Worm (Caenorhabditis elegans): ENCODE data around the gene cpg-2.
A peak's percentile ranks its signal among the peaks of the same experiment; 100 is the strongest.

cpg-2 gene

DNA sequence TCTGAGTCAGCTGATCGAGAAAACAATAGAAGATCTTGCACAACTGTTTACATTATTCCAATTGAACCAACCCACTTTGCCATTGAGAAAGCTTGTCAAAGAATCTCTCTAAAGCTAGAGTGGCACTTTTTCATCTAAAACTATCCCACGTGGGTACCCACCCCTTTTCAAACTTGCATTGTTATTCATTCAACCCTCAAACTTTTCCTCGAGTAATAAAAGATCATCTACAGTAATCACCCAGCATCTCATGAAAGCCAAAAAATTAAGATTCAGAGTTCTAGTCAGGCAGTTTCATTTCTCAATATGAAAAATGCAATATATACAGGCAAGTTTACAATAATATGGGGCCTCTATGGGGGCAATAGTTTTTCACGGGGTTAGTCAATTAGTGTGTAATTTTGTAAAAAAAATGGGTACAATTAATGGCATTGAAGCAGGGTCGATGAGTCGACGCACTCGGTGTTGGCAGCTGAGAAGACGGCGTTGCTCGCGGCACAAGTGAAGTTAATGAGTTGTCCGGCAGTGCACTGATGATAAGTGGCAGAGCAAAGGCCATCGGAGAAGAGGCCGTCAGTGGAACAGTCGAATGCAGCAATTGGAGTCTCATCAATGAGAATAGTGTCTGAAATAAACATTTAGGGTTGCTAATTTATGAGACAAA, 1.8 kb downstream of the cpg-2 start:
- TF ChIP-seq gei-17 (GFP tag; optimal IDR thresholded peaks at IDR 0.05) = no peak
- TF ChIP-seq F57C9.4 (tag; optimal IDR thresholded peaks at IDR 0.05) = no peak
- TF ChIP-seq nhr-179 (tag; optimal IDR thresholded peaks at IDR 0.05) = no peak
- TF ChIP-seq T26A5.8 (tag; optimal IDR thresholded peaks at IDR 0.05) = no peak
- TF ChIP-seq die-1 (tag; optimal IDR thresholded peaks at IDR 0.05) = no peak
- TF ChIP-seq mes-4 (tag; optimal IDR thresholded peaks at IDR 0.05) = no peak
- TF ChIP-seq F52B5.7 (tag; optimal IDR thresholded peaks at IDR 0.05) = peak; percentile 72
- peak; percentile 82 for TF ChIP-seq tlf-1 (GFP tag; optimal IDR thresholded peaks at IDR 0.05)
- TF ChIP-seq sptf-2 (GFP tag; optimal IDR thresholded peaks at IDR 0.05) = no peak
- TF ChIP-seq mcd-1 (GFP tag; IDR thresholded peaks at IDR 0.05) = no peak
- no peak for TF ChIP-seq nhr-120 (GFP tag; IDR thresholded peaks at IDR 0.05)
- no peak for TF ChIP-seq somi-1 (GFP tag; optimal IDR thresholded peaks at IDR 0.05)
- TF ChIP-seq F57A8.1 (GFP tag; optimal IDR thresholded peaks at IDR 0.05) = no peak
- TF ChIP-seq mel-28 (tag; optimal IDR thresholded peaks at IDR 0.05; ENCODE audit: borderline replicate concordance) = no peak
- TF ChIP-seq let-607 (tag; optimal IDR thresholded peaks at IDR 0.05) = no peak
- TF ChIP-seq snpc-1.1 (tag; optimal IDR thresholded peaks at IDR 0.05; ENCODE audit: insufficient read depth) = peak; percentile 75
- TF ChIP-seq chd-7 (tag; optimal IDR thresholded peaks at IDR 0.05) = peak; percentile 16
- no peak for TF ChIP-seq aptf-2 (GFP tag; conservative IDR thresholded peaks at IDR 0.05)
- TF ChIP-seq ceh-40 (GFP tag; IDR thresholded peaks at IDR 0.05) = no peak
- no peak for TF ChIP-seq attf-3 (GFP tag; conservative IDR thresholded peaks at IDR 0.05)
- TF ChIP-seq fkh-3 (tag; optimal IDR thresholded peaks at IDR 0.05) = no peak
- TF ChIP-seq tbp1 (GFP tag; optimal IDR thresholded peaks at IDR 0.05) = peak; percentile 35
- no peak for TF ChIP-seq Y53F4B.3 (GFP tag; IDR thresholded peaks at IDR 0.05)
- peak; percentile 59 for TF ChIP-seq lsl-1 (GFP tag; optimal IDR thresholded peaks at IDR 0.05)
- TF ChIP-seq sea-2 (GFP tag; IDR thresholded peaks at IDR 0.05) = no peak
- TF ChIP-seq rec-8 (tag; optimal IDR thresholded peaks at IDR 0.05) = no peak
- TF ChIP-seq cebp-2 (GFP tag; IDR thresholded peaks at IDR 0.05) = no peak
- TF ChIP-seq ztf-28 (GFP tag; IDR thresholded peaks at IDR 0.05) = no peak
- TF ChIP-seq Y53G8AR.9 (GFP tag; conservative IDR thresholded peaks at IDR 0.05) = peak; percentile 83
- TF ChIP-seq attf-6 (GFP tag; IDR thresholded peaks at IDR 0.05) = peak; percentile 90
- peak; percentile 88 for TF ChIP-seq snpc-3.4 (tag; optimal IDR thresholded peaks at IDR 0.05)
- TF ChIP-seq C17E4.6 (GFP tag; IDR thresholded peaks at IDR 0.05) = 0 out of 2 replicates have a peak, but pooled peaks have one; percentile 11
- no peak for TF ChIP-seq nhr-27 (tag; optimal IDR thresholded peaks at IDR 0.05)
- no peak for TF ChIP-seq mxl-1 (tag; optimal IDR thresholded peaks at IDR 0.05)
- no peak for TF ChIP-seq ceh-79 (tag; optimal IDR thresholded peaks at IDR 0.05)
- peak; percentile 92 for TF ChIP-seq ekl-4 (GFP tag; IDR thresholded peaks at IDR 0.05)
- no peak for TF ChIP-seq T07F8.4 (tag; optimal IDR thresholded peaks at IDR 0.05)
- TF ChIP-seq Y95B8A.8 (GFP tag; IDR thresholded peaks at IDR 0.05) = peak; percentile 92
- peak; percentile 37 for TF ChIP-seq snpc-4 (GFP tag; optimal IDR thresholded peaks at IDR 0.05)
- TF ChIP-seq snpc-4 (tag; optimal IDR thresholded peaks at IDR 0.05) = peak in 1 of 4 experiments; percentile 71
- peak; percentile 70; the same call in 1 of the 2 replicates for TF ChIP-seq F39B2.1 (GFP tag; IDR thresholded peaks at IDR 0.05)
- TF ChIP-seq nhr-90 (tag; optimal IDR thresholded peaks at IDR 0.05) = no peak
- TF ChIP-seq hmg-20 (GFP tag; IDR thresholded peaks at IDR 0.05) = 0 out of 2 replicates have a peak, but pooled peaks have one; percentile 34
- TF ChIP-seq K11D2.4 (GFP tag; IDR thresholded peaks at IDR 0.05) = no peak
- TF ChIP-seq bed-2 (GFP tag; IDR thresholded peaks at IDR 0.05) = no peak
- no peak; the same call in 1 of the 2 replicates for TF ChIP-seq cebp-1 (GFP tag; IDR thresholded peaks at IDR 0.05)
- TF ChIP-seq cebp-1 (tag; optimal IDR thresholded peaks at IDR 0.05) = no peak
- peak; percentile 85 for TF ChIP-seq madf-3 (GFP tag; IDR thresholded peaks at IDR 0.05)
